Worm (Caenorhabditis elegans): ENCODE measurements around the gene mrpl-50.

- TF ChIP-seq nhr-237 (tag; optimal IDR thresholded peaks at IDR 0.05): peak; percentile 55
- TF ChIP-seq hlh-1 (tag; optimal IDR thresholded peaks at IDR 0.05): no peak
- no peak for TF ChIP-seq snpc-4 (tag; optimal IDR thresholded peaks at IDR 0.05)
- no peak for TF ChIP-seq nhr-12 (tag; optimal IDR thresholded peaks at IDR 0.05)
- no peak for TF ChIP-seq unc-62 (GFP tag; optimal IDR thresholded peaks at IDR 0.05)
- peak; percentile 63 for TF ChIP-seq mep-1 (tag; optimal IDR thresholded peaks at IDR 0.05)
- TF ChIP-seq unc-39 (tag; optimal IDR thresholded peaks at IDR 0.05): no peak
Observed at ce11 chrII:8969251-8970183, 39.9 kb downstream of the mrpl-50 start, which contains the start of the genes szy-20 and C18E9.5.
